Fruit fly (Drosophila melanogaster): ENCODE data around the gene ppk22.

The ppk22 gene

DNA sequence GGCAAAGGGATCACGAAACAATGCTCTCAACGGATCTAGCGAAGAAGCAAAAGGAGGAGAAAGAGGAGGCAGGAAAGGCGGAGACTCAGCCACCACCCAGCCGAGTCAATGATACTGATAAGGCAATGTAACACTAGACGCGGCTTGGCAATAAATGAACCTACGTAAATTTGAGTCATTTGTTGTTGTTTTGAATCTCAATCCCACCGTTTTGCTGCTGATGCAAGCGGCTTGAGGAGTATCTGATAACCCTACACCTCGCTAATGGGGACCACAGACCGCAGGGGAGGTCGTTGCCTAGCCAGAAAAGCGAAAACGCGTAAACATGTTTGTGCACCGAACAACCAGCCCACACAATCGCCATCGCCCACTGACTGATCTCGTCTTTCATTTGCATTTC lies 19.1 kb upstream of the ppk22 start:
- TF ChIP-seq svp (GFP tag) = peak; percentile 100
- no peak for TF ChIP-seq CG6276 (GFP tag; optimal IDR thresholded peaks at IDR 0.05)

DNA sequence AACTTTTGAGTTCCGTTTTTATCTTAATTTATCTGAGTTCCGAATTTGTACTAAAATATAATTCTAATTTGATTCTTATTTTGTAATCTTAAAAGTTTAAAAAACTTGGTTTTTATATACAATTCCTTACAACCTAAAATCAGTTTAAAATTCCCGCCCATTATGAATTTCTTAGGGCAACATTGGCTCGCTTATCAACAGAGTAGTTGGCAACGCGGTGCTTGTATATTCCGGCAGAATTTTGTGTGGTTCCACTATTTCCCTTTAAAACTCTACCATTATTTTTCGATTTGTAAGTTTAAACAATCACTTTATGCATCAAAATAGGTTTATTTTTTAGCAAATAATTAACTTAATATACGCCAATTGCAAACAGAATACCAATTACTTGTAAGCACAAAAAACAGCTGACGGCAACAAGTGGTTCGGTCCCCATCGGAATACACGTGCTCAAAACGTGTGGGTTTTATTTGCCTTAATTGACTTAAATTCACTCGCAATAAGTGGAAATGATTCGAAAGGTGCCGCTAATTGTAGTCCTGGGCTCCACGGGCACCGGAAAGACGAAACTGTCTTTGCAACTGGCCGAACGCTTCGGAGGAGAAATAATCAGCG lies 17.3 kb upstream of the ppk22 start, which contains the start of the genes CG11089 and CG31381:
CG11089 (plus strand) TSS at position 203 of the 615 bp plus-strand sequence.
CG31381 (plus strand) TSS at position 203 of the 615 bp plus-strand sequence.
- TF ChIP-seq CG8119 (GFP tag; IDR thresholded peaks at IDR 0.05) = no peak
- peak; percentile 85 for TF ChIP-seq Eip78C (GFP tag)
- no peak for TF ChIP-seq net (GFP tag; optimal IDR thresholded peaks at IDR 0.05)
- TF ChIP-seq CG1621 (tag; optimal IDR thresholded peaks at IDR 0.05) = peak; percentile 82

dm6 chr3R:24875939-24876842 lies 16.6 kb upstream of the ppk22 start, which contains the start of gene CG3744:
TSS of gene CG3744 (minus strand) at chr3R:24876654.
- TF ChIP-seq CG31627 (GFP tag; optimal IDR thresholded peaks at IDR 0.05) = peak; percentile 77
- no peak for TF ChIP-seq Smox (GFP tag; optimal IDR thresholded peaks at IDR 0.05)
- TF ChIP-seq CG11762 (GFP tag; optimal IDR thresholded peaks at IDR 0.05; ENCODE audit: insufficient read depth) = peak; percentile 38
- TF ChIP-seq Eip93F (GFP tag; optimal IDR thresholded peaks at IDR 0.05) = peak; percentile 81
- peak; percentile 68 for TF ChIP-seq CG7368 (GFP tag; optimal IDR thresholded peaks at IDR 0.05)
- TF ChIP-seq lz (GFP tag; optimal IDR thresholded peaks at IDR 0.05) = peak; percentile 74
- TF ChIP-seq acj6 (GFP tag; optimal IDR thresholded peaks at IDR 0.05) = peak; percentile 82
- peak; percentile 62 for TF ChIP-seq CG6792 (GFP tag; optimal IDR thresholded peaks at IDR 0.05)
- TF ChIP-seq Blimp-1 (GFP tag; optimal IDR thresholded peaks at IDR 0.05) = peak; percentile 99
- TF ChIP-seq Hr4 (GFP tag; optimal IDR thresholded peaks at IDR 0.05) = peak; percentile 74
- peak; percentile 17 for TF ChIP-seq CG9139 (GFP tag; optimal IDR thresholded peaks at IDR 0.05)
- peak; percentile 55 for TF ChIP-seq Eip75B (GFP tag; optimal IDR thresholded peaks at IDR 0.05)
- no peak for TF ChIP-seq Met (GFP tag; optimal IDR thresholded peaks at IDR 0.05)
- peak; percentile 29 for TF ChIP-seq spab (GFP tag; optimal IDR thresholded peaks at IDR 0.05)
- TF ChIP-seq OdsH (GFP tag; optimal IDR thresholded peaks at IDR 0.05) = peak; percentile 82
- no peak for TF ChIP-seq pdm3 (GFP tag; optimal IDR thresholded peaks at IDR 0.05)
- peak; percentile 66 for TF ChIP-seq Ets21C (GFP tag; optimal IDR thresholded peaks at IDR 0.05)
- TF ChIP-seq Lpt (GFP tag; optimal IDR thresholded peaks at IDR 0.05) = peak; percentile 13
- peak; percentile 58 for TF ChIP-seq Sox15 (GFP tag; optimal IDR thresholded peaks at IDR 0.05)
- peak; percentile 62 for TF ChIP-seq Sox14 (GFP tag; optimal IDR thresholded peaks at IDR 0.05)
- peak; percentile 64 for TF ChIP-seq topi (GFP tag; optimal IDR thresholded peaks at IDR 0.05)
- peak; percentile 81 for TF ChIP-seq cyc (GFP tag; optimal IDR thresholded peaks at IDR 0.05)
- peak; percentile 94 for TF ChIP-seq eg (GFP tag; IDR thresholded peaks at IDR 0.05)
- peak; percentile 71 for TF ChIP-seq dsx (GFP tag; optimal IDR thresholded peaks at IDR 0.05; ENCODE audit: poor library complexity, severe bottlenecking)
- no peak for TF ChIP-seq vri (GFP tag; optimal IDR thresholded peaks at IDR 0.05)
- no peak for TF ChIP-seq CG8319 (GFP tag; optimal IDR thresholded peaks at IDR 0.05)
- TF ChIP-seq CG6854 (GFP tag; optimal IDR thresholded peaks at IDR 0.05) = peak; percentile 45
- peak; percentile 79 for TF ChIP-seq dac (GFP tag; optimal IDR thresholded peaks at IDR 0.05)
- peak; percentile 66 for TF ChIP-seq CG11902 (GFP tag; optimal IDR thresholded peaks at IDR 0.05)
- TF ChIP-seq CG32006 (GFP tag; optimal IDR thresholded peaks at IDR 0.05) = peak; percentile 85
- peak; percentile 88 for TF ChIP-seq CG3919 (GFP tag; optimal IDR thresholded peaks at IDR 0.05)
- TF ChIP-seq Sox102F (GFP tag; optimal IDR thresholded peaks at IDR 0.05) = peak; percentile 35
- peak; percentile 73 for TF ChIP-seq CG15336 (GFP tag; IDR thresholded peaks at IDR 0.05)
- no peak for TF ChIP-seq Hr38 (GFP tag; optimal IDR thresholded peaks at IDR 0.05)
- peak; percentile 60 for TF ChIP-seq CG34406 (GFP tag; optimal IDR thresholded peaks at IDR 0.05)
- TF ChIP-seq esn (GFP tag; optimal IDR thresholded peaks at IDR 0.05) = peak; percentile 77
- TF ChIP-seq CG10669 (GFP tag; optimal IDR thresholded peaks at IDR 0.05) = no peak
- TF ChIP-seq Gug (GFP tag; IDR thresholded peaks at IDR 0.05) = peak; percentile 86
- TF ChIP-seq Eip78C (GFP tag) = peak; percentile 86
- peak; percentile 89 for TF ChIP-seq CG6163 (GFP tag; IDR thresholded peaks at IDR 0.05)
- peak; percentile 84 for TF ChIP-seq CG3032 (tag; optimal IDR thresholded peaks at IDR 0.05)
